Worm (Caenorhabditis elegans) whole organism, dauer: Measurements from ENCODE around the gene nhr-198.
"Not testable (repeated sequence)": the region's sequence is repeated elsewhere in the genome, so short reads cannot be mapped to it uniquely, and the experiment has no call there.

Experiments used
- unc-62 ChIP-seq: sonication (generic microtip); optimal IDR thresholded peaks from 2 replicates; lab custom pipeline; 2017; ENCODE audit warnings: missing biosample characterization, missing genetic modification reagents, missing genetic modification characterization

nhr-198 gene

DNA sequence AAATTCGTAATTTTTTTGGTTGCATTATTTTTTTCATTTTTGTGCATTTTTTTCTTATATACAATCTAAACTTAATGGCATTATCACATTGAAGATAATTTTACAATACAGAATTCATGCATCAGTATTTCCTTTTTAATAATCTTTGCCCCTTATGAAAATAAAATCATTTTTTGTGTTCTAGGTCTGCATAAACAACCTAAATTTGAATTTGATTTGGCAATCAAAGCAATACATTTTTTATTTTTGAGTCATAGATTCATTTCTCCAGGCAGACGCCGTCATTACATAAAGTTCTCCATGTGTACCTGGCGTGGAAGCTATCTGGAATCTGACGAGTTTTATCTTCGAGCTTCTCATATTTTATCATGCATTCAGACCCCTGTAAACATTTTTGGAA, 28.1 kb downstream of the nhr-198 start, which contains the start of gene srh-140:
srh-140 (plus strand) TSS at position 301 of the 400 bp plus-strand sequence.
- no peak for TF ChIP-seq unc-62 (GFP tag; lab: Kevin White, UChicago)

ce11 chrV:15726610-15727009, 32.8 kb downstream of the nhr-198 start, which contains the start of the genes irld-57 and sfxn-1.3:
Gene irld-57 (minus strand): TSS chrV:15726710.
Gene sfxn-1.3 (plus strand): TSS chrV:15726841.
- TF ChIP-seq unc-62 (GFP tag; lab: Kevin White, UChicago) = no peak

- TF ChIP-seq unc-62 (GFP tag; lab: Kevin White, UChicago) = no peak
Observed at ce11 chrV:15730459-15730858, 36.7 kb downstream of the nhr-198 start, which contains the start of gene Y6E2A.10. Gene Y6E2A.10 (minus strand): TSS chrV:15730559.

ce11 chrV:15732209-15732608, 38.4 kb downstream of the nhr-198 start, which contains the start of gene str-38:
Gene str-38 (minus strand): TSS chrV:15732309.
- TF ChIP-seq unc-62 (GFP tag; lab: Kevin White, UChicago) = no peak

ce11 chrV:15733020-15733419, 39.2 kb downstream of the nhr-198 start:
- no peak for TF ChIP-seq unc-62 (GFP tag; lab: Kevin White, UChicago)

DNA sequence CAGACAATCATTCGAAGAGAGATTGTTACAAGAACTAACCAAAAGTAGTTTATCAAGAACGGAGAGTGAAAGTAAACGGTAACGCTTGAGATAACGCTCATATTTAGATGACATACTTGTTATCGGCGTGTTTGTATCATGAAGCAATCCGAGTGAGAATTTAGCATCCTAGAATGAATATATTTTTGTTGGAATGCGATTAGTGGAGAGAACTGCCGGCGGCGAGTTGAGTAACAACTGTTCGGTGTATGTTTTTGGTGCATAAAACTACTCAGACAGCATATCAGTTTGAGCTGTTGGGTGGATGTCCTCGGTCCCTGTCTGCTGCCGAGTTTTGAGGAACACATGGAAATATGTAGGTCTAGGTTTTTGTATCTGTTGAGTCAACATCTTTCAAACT, 39.8 kb downstream of the nhr-198 start, which contains the start of gene T23D5.3:
T23D5.3 (minus strand) TSS at position 101 of the 400 bp plus-strand sequence.
- TF ChIP-seq unc-62 (GFP tag; lab: Kevin White, UChicago) = no peak

DNA sequence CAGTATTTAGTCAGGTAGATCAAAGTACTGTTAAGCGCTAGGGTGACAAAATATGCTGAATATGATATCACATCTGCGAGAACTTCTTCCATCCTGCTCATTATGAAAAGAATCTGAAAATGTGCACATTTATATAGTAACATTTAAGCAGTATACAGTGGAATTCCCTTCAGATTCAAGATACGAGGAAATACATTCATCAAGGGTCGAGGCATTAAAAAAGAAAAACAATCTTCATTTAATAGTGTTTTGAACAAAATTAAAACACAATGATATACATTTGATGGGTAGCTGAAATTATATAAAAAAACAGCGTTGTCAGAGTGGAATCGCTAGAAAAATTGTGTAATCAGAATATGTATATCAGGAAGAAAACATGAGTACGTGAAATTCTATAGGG, 41.9 kb downstream of the nhr-198 start, which contains the start of gene str-27:
str-27 (minus strand) TSS at position 101 of the 400 bp plus-strand sequence.
- no peak for TF ChIP-seq unc-62 (GFP tag; lab: Kevin White, UChicago)

DNA sequence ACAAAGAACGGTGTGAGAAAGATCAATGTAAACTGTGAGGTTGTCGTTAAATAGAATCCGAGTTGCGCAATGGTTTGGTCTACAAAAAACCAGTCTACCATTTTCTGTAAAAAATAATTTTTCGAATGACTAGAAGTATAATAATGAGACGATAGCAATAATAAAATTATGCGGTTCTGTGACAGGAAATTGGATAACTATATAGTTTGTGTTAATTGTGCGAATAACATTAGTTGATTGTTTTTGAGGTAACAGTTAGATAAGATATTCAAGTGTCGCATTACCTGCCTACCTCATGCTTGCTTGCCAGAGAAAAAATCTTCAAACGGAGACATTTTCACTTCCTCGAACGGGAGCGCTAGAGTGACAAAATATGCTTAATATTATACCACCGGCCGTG, 48.1 kb downstream of the nhr-198 start, which contains the start of gene str-18:
str-18 (minus strand) TSS at position 101 of the 400 bp plus-strand sequence.
- TF ChIP-seq unc-62 (GFP tag; lab: Kevin White, UChicago) = no peak

DNA sequence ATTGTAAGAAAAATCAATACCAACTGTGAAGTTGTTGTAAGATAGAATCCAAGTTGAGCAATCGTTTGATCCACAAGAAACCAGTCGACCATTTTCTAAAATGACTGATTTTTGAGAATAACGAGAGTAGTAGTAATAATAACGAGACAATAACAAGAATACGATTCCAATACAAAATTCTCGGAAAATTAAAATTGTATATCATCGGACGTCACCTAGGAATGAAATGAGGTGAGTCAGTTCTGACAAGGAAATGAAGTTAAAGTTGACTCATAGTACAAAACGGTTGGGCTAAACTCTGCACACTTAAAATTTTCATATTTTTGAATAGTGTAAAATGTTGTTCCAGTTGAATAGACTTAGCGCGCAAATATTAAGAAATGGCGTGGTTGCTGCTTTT, 50.6 kb downstream of the nhr-198 start, which contains the start of gene str-19:
str-19 (minus strand) TSS at position 101 of the 400 bp plus-strand sequence.
- TF ChIP-seq unc-62 (GFP tag; lab: Kevin White, UChicago) = not testable (repeated sequence)
